Fruit fly (Drosophila melanogaster): Measurements from ENCODE around the gene Smg6.

- TF ChIP-seq h (optimal IDR thresholded peaks at IDR 0.05) (no peak), psq (optimal IDR thresholded peaks at IDR 0.05) (no peak), Myc (optimal IDR thresholded peaks at IDR 0.05) (no peak), insv (optimal IDR thresholded peaks at IDR 0.05) (no peak), ttk (optimal IDR thresholded peaks at IDR 0.05) (no peak)
Observed at dm6 chr3R:25033142-25033586, at the start of gene Smg6.
